Fruit fly (Drosophila melanogaster): ENCODE results near the gene CG16812.

- no peak for TF ChIP-seq ovo (GFP tag; optimal IDR thresholded peaks at IDR 0.05)
- no peak for TF ChIP-seq CG7045 (GFP tag; optimal IDR thresholded peaks at IDR 0.05)
- no peak for TF ChIP-seq bab1 (GFP tag; optimal IDR thresholded peaks at IDR 0.05)
- TF ChIP-seq CG33017 (tag; optimal IDR thresholded peaks at IDR 0.05): no peak
- no peak for TF ChIP-seq Mnt (GFP tag; optimal IDR thresholded peaks at IDR 0.05)
- TF ChIP-seq Clk (GFP tag; optimal IDR thresholded peaks at IDR 0.05): no peak
- TF ChIP-seq cnc (optimal IDR thresholded peaks at IDR 0.05): no peak
- no peak for TF ChIP-seq Hr96 (GFP tag; optimal IDR thresholded peaks at IDR 0.05)
- TF ChIP-seq tj (GFP tag; optimal IDR thresholded peaks at IDR 0.05): no peak
- no peak for TF ChIP-seq CG14711 (tag; optimal IDR thresholded peaks at IDR 0.05)
- TF ChIP-seq kay (GFP tag; ENCODE audit: borderline replicate concordance): peak; percentile 45
Measured at dm6 chr2L:13239689-13240088, 17.3 kb downstream of the CG16812 start, which contains the start of gene Jhbp13.
